Worm (Caenorhabditis elegans) whole organism, late embryonic: Measurements from ENCODE around the gene F53F4.2.
A peak's percentile ranks its signal among the peaks of the same experiment; 100 is the strongest.

Experiments used
- C38D4.7 ChIP-seq: fragments of 200-800 bp; sonication (Bioruptor generic); optimal IDR thresholded peaks from 2 replicates; lab custom pipeline; 2018; ENCODE audit warnings: mild to moderate bottlenecking, missing genetic modification characterization, moderate library complexity, missing compliant biosample characterization
- K09A11.1 ChIP-seq: sonication (generic microtip); optimal IDR thresholded peaks from 2 replicates; lab custom pipeline; 2017; ENCODE audit warnings: antibody characterized with exemption, mild to moderate bottlenecking, missing genetic modification characterization, missing compliant biosample characterization; ENCODE audit not compliant: insufficient read depth
- ceh-14 ChIP-seq: sonication (generic microtip); optimal IDR thresholded peaks from 2 replicates; lab custom pipeline; 2016; ENCODE audit warnings: missing genotype, missing genetic modification characterization, missing compliant biosample characterization
- ceh-18 ChIP-seq: sonication (generic microtip); optimal IDR thresholded peaks from 2 replicates; lab custom pipeline; 2016; ENCODE audit warnings: missing genetic modification characterization, missing compliant biosample characterization
- ceh-19 ChIP-seq: fragments of 200-800 bp; sonication (Bioruptor generic); optimal IDR thresholded peaks from 2 replicates; lab custom pipeline; 2018; ENCODE audit warnings: mild to moderate bottlenecking, missing genetic modification characterization, missing compliant biosample characterization
- ceh-2 ChIP-seq: sonication (generic microtip); optimal IDR thresholded peaks from 2 replicates; lab custom pipeline; 2016; ENCODE audit warnings: missing genotype, missing genetic modification characterization, missing compliant biosample characterization
- ceh-30 ChIP-seq: fragments of 150-350 bp; optimal IDR thresholded peaks from 2 replicates; lab custom pipeline; 2014; ENCODE audit warnings: missing biosample characterization, missing genetic modification characterization
- ceh-31 ChIP-seq: sonication (generic microtip); optimal IDR thresholded peaks from 2 replicates; lab custom pipeline; 2016; ENCODE audit warnings: missing genetic modification characterization, missing compliant biosample characterization
- ceh-34 ChIP-seq: sonication (generic microtip); optimal IDR thresholded peaks from 2 replicates; lab custom pipeline; 2016; ENCODE audit warnings: mild to moderate bottlenecking, missing genetic modification characterization, missing compliant biosample characterization
- ceh-6 ChIP-seq: fragments of 200-800 bp; sonication (Bioruptor generic); optimal IDR thresholded peaks from 2 replicates; lab custom pipeline; 2018; ENCODE audit warnings: mild to moderate bottlenecking, missing genetic modification characterization, missing compliant biosample characterization
- dve-1 ChIP-seq: sonication (generic microtip); optimal IDR thresholded peaks from 2 replicates; lab custom pipeline; 2017; ENCODE audit warnings: antibody characterized with exemption, mild to moderate bottlenecking, missing genetic modification characterization, missing compliant biosample characterization
- elt-4 ChIP-seq: sonication (generic microtip); optimal IDR thresholded peaks from 2 replicates; lab custom pipeline; 2016; ENCODE audit warnings: missing genetic modification characterization, missing compliant biosample characterization
- eyg-1 ChIP-seq: sonication (generic microtip); optimal IDR thresholded peaks from 2 replicates; lab custom pipeline; 2016; ENCODE audit warnings: missing genotype, missing genetic modification characterization, missing compliant biosample characterization
- fkh-10 ChIP-seq: fragments of 150-350 bp; optimal IDR thresholded peaks from 2 replicates; lab custom pipeline; 2014; ENCODE audit warnings: missing biosample characterization, missing genetic modification reagents, missing genetic modification characterization
- fkh-6 ChIP-seq: sonication (generic microtip); optimal IDR thresholded peaks from 2 replicates; lab custom pipeline; 2016; ENCODE audit warnings: missing genetic modification characterization, missing compliant biosample characterization
- hlh-13 ChIP-seq: fragments of 200-800 bp; sonication (Bioruptor generic); optimal IDR thresholded peaks from 2 replicates; lab custom pipeline; 2018; ENCODE audit warnings: mild to moderate bottlenecking, missing genetic modification characterization, missing compliant biosample characterization
- hlh-15 ChIP-seq: sonication (generic microtip); optimal IDR thresholded peaks from 2 replicates; lab custom pipeline; 2016; ENCODE audit warnings: missing genetic modification characterization, missing compliant biosample characterization
- hlh-30 ChIP-seq: sonication (generic microtip); optimal IDR thresholded peaks from 2 replicates; lab custom pipeline; 2017; ENCODE audit warnings: antibody characterized with exemption, missing genetic modification characterization, missing compliant biosample characterization; ENCODE audit not compliant: insufficient read depth
- hlh-6 ChIP-seq: sonication (generic microtip); optimal IDR thresholded peaks from 2 replicates; lab custom pipeline; 2016; ENCODE audit warnings: missing genotype, missing genetic modification characterization, missing compliant biosample characterization
- lim-6 ChIP-seq: sonication (generic microtip); optimal IDR thresholded peaks from 2 replicates; lab custom pipeline; 2016; ENCODE audit warnings: missing genetic modification characterization, missing compliant biosample characterization
- madf-2 ChIP-seq: sonication (generic microtip); optimal IDR thresholded peaks from 2 replicates; lab custom pipeline; 2017; ENCODE audit warnings: missing genetic modification characterization, missing compliant biosample characterization
- nhr-11 ChIP-seq: fragments of 150-350 bp; optimal IDR thresholded peaks from 2 replicates; lab custom pipeline; 2014; ENCODE audit warnings: missing biosample characterization, missing genetic modification characterization
- nhr-232 ChIP-seq: sonication (generic microtip); optimal IDR thresholded peaks from 2 replicates; lab custom pipeline; 2016; ENCODE audit warnings: missing genetic modification characterization, missing compliant biosample characterization
- npax-4 ChIP-seq: sonication (generic microtip); optimal IDR thresholded peaks from 2 replicates; lab custom pipeline; 2016; ENCODE audit warnings: missing genetic modification characterization, missing compliant biosample characterization
- pag-3 ChIP-seq: sonication (generic microtip); optimal IDR thresholded peaks from 2 replicates; lab custom pipeline; 2016; ENCODE audit warnings: missing compliant biosample characterization, missing genetic modification characterization, borderline replicate concordance
- pros-1 ChIP-seq: fragments of 150-350 bp; optimal IDR thresholded peaks from 2 replicates; lab custom pipeline; 2014; ENCODE audit warnings: missing biosample characterization, missing genetic modification reagents, missing genetic modification characterization
- ref-2 ChIP-seq: sonication (generic microtip); optimal IDR thresholded peaks from 2 replicates; lab custom pipeline; 2016; ENCODE audit warnings: missing genetic modification characterization, missing compliant biosample characterization
- rnt-1 ChIP-seq: sonication (generic microtip); optimal IDR thresholded peaks from 2 replicates; lab custom pipeline; 2016; ENCODE audit warnings: missing genetic modification characterization, missing compliant biosample characterization
- sdc-2 ChIP-seq: sonication (generic microtip); optimal IDR thresholded peaks from 2 replicates; lab custom pipeline; 2016; ENCODE audit warnings: missing genotype, missing genetic modification characterization, missing compliant biosample characterization
- sox-2 ChIP-seq: fragments of 200-800 bp; sonication (Bioruptor generic); IDR thresholded peaks from 2 replicates; pipeline ENCODE4 v1.3.6; 2022; ENCODE audit warnings: missing genetic modification reagents, missing genetic modification characterization, missing compliant biosample characterization
- sox-4 ChIP-seq: sonication (generic microtip); optimal IDR thresholded peaks from 2 replicates; lab custom pipeline; 2017; ENCODE audit warnings: mild to moderate bottlenecking, missing genetic modification characterization, inconsistent platforms, missing compliant biosample characterization
- tbx-2 ChIP-seq: sonication (generic microtip); optimal IDR thresholded peaks from 2 replicates; lab custom pipeline; 2016; ENCODE audit warnings: missing genetic modification characterization, missing compliant biosample characterization
- ttx-3 ChIP-seq: sonication (generic microtip); optimal IDR thresholded peaks from 2 replicates; lab custom pipeline; 2016; ENCODE audit warnings: missing genetic modification reagents, missing genetic modification characterization, missing compliant biosample characterization
- unc-42 ChIP-seq: sonication (generic microtip); optimal IDR thresholded peaks from 2 replicates; lab custom pipeline; 2016; ENCODE audit warnings: missing genotype, missing genetic modification characterization, missing compliant biosample characterization
- unc-86 ChIP-seq: sonication (generic microtip); optimal IDR thresholded peaks from 2 replicates; lab custom pipeline; 2016; ENCODE audit warnings: missing genetic modification characterization, missing compliant biosample characterization
- zip-5 ChIP-seq: sonication (generic microtip); optimal IDR thresholded peaks from 2 replicates; lab custom pipeline; 2016; ENCODE audit warnings: missing genetic modification characterization, missing compliant biosample characterization

The F53F4.2 gene

DNA sequence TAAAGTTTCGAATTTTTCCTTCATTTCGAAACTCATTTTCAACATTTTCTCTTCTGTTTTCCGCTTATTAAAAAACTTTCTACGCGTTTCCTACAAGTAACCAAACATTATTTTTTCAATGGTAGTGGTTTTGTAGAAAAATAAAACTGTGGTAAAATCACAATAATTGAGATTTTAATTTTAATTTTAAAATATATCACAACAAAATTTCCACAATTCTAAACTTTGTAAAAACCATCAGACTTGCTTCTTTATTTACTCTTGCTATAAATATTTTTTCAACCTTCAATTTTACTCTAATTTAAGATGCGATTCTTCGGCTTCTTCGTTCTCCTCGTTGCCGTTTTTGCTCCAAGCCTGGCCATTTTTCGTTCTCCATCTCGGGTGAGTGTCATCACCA is 1.5 kb downstream of the F53F4.2 start, which contains the start of gene F53F4.17:
Gene F53F4.17 (plus strand): TSS at position 301 of the 400 bp plus-strand sequence.
- TF ChIP-seq eyg-1 (tag; lab: Kevin White, UChicago) (no peak), ceh-30 (tag; lab: Kevin White, UChicago) (no peak), ttx-3 (tag; lab: Kevin White, UChicago) (no peak), zip-5 (tag; lab: Kevin White, UChicago) (no peak), fkh-10 (GFP tag; lab: Kevin White, UChicago) (no peak), ceh-14 (tag; lab: Kevin White, UChicago) (no peak), madf-2 (tag; lab: Kevin White, UChicago) (no peak), dve-1 (tag; lab: Kevin White, UChicago) (no peak), ceh-19 (GFP tag; lab: Kevin White, UChicago) (no peak)
- TF ChIP-seq, all 69 proteins: peak for 0

DNA sequence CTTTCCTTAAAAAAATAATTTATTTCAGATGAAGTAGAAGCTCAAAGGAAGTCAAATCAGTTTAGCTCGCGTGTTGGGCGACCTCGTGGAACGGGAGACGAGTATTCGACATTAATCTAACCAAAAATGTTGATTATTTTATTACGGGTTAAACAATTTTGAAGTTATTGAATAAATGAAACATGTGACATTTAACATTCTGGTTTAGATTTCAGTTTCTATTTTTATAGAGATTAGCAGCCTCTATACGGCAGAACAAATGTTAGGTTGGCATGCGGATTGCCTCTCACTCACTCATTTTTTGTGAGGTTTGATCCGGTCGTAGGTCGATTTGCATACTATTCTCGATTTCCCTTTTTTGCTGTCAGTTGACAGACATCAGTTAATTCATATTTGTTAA is 4.9 kb downstream of the F53F4.2 start, which contains the start of gene F53F4.1:
Gene F53F4.1 (plus strand): TSS at position 301 of the 400 bp plus-strand sequence.
- TF ChIP-seq hlh-6 (tag; lab: Kevin White, UChicago), result no peak
- no peak for TF ChIP-seq madf-2 (tag; lab: Kevin White, UChicago)
- no peak for TF ChIP-seq npax-4 (tag; lab: Kevin White, UChicago)
- no peak for TF ChIP-seq hlh-15
- TF ChIP-seq hlh-30, result no peak
- no peak for TF ChIP-seq nhr-11 (tag; lab: Kevin White, UChicago)
- TF ChIP-seq ceh-18 (tag; lab: Kevin White, UChicago), result no peak

ce11 chrV:13580696-13581095 is 8.7 kb downstream of the F53F4.2 start, which contains the start of gene C50B8.5:
Gene C50B8.5, plus strand, starts transcription at chrV:13580968.
- TF ChIP-seq dve-1 (tag; lab: Kevin White, UChicago), result peak; percentile 4
- TF ChIP-seq ceh-2 (tag; lab: Kevin White, UChicago), result no peak
- TF ChIP-seq, all 69 proteins: peak for 1

- no peak for TF ChIP-seq fkh-6 (tag; lab: Kevin White, UChicago)
Observed at ce11 chrV:13578637-13579036, 10.8 kb downstream of the F53F4.2 start, which contains the start of gene C50B8.6. Gene C50B8.6, plus strand, starts transcription at chrV:13578972.

- TF ChIP-seq rnt-1 (tag; lab: Kevin White, UChicago), result no peak
- TF ChIP-seq ceh-30 (tag; lab: Kevin White, UChicago), result no peak
- no peak for TF ChIP-seq nhr-232 (tag; lab: Kevin White, UChicago)
- no peak for TF ChIP-seq hlh-13 (GFP tag; lab: Kevin White, UChicago)
- no peak for TF ChIP-seq pag-3
- TF ChIP-seq fkh-6 (tag; lab: Kevin White, UChicago), result no peak
- no peak for TF ChIP-seq unc-42 (tag; lab: Kevin White, UChicago)
- no peak for TF ChIP-seq hlh-6 (tag; lab: Kevin White, UChicago)
- no peak for TF ChIP-seq sdc-2 (tag; lab: Kevin White, UChicago)
- TF ChIP-seq hlh-30, result no peak
- TF ChIP-seq elt-4, result no peak
Observed at ce11 chrV:13577463-13577862, 11.9 kb downstream of the F53F4.2 start.

DNA sequence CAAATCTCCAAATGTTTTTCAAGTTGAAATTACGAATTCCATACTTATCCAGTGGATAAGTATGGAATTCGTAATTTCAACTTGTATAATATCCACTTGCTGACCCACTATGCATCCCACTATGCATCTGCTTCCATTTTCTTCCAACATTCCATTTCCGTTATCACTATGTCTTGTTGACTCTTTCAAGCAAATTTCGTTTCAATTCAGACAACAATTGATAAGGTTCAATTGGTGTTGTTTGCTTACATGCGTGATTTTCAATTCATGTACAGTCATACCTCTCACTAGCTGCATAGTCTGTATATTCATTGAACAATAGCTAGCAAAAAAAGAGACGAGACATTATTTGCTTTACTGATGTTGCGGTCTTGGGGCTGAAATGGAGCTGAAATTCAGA is 12.6 kb downstream of the F53F4.2 start:
- no peak for TF ChIP-seq ceh-6 (GFP tag; lab: Kevin White, UChicago)
- TF ChIP-seq C38D4.7 (GFP tag; lab: Kevin White, UChicago), result no peak
- TF ChIP-seq fkh-10 (GFP tag; lab: Kevin White, UChicago), result no peak
- TF ChIP-seq tbx-2, result no peak
- no peak for TF ChIP-seq ceh-30 (tag; lab: Kevin White, UChicago)
- no peak for TF ChIP-seq pros-1 (tag; lab: Kevin White, UChicago)
- no peak for TF ChIP-seq sox-4 (tag; lab: Kevin White, UChicago)
- no peak for TF ChIP-seq ref-2 (tag; lab: Kevin White, UChicago)
- no peak for TF ChIP-seq hlh-6 (tag; lab: Kevin White, UChicago)
- no peak for TF ChIP-seq unc-86 (tag; lab: Kevin White, UChicago)
- TF ChIP-seq ceh-34 (tag; lab: Kevin White, UChicago), result no peak
- no peak for TF ChIP-seq fkh-6 (tag; lab: Kevin White, UChicago)
- no peak for TF ChIP-seq K09A11.1 (tag; lab: Kevin White, UChicago)
- TF ChIP-seq lim-6 (tag; lab: Kevin White, UChicago), result no peak
- no peak for TF ChIP-seq npax-4 (tag; lab: Kevin White, UChicago)
- TF ChIP-seq ceh-31 (tag; lab: Kevin White, UChicago), result no peak
- TF ChIP-seq sox-2 (GFP tag; lab: Robert Waterston, UW), result no peak
